Fruit fly (Drosophila melanogaster) whole organism, embryonic: ENCODE results near the gene Dsp1.

ENCODE experiments used
- Abd-B ChIP-seq: fragments of 200-800 bp; sonication (Bioruptor generic); optimal IDR thresholded peaks from 2 replicates; lab custom pipeline; 2018; ENCODE audit warnings: missing biosample characterization, mild to moderate bottlenecking, missing genetic modification characterization, moderate library complexity
- Antp ChIP-seq: fragments of 200-800 bp; sonication (Bioruptor generic); optimal IDR thresholded peaks from 3 replicates; lab custom pipeline; 2016; ENCODE audit warnings: missing biosample characterization, missing genetic modification characterization
- Bteb2 ChIP-seq: fragments of 200-800 bp; sonication (Bioruptor generic); optimal IDR thresholded peaks from 2 replicates; lab custom pipeline; 2016; ENCODE audit warnings: missing biosample characterization, missing genetic modification characterization
- CG10274 ChIP-seq: fragments of 200-800 bp; sonication (Bioruptor generic); optimal IDR thresholded peaks from 3 replicates; lab custom pipeline; 2017; ENCODE audit warnings: missing biosample characterization, mild to moderate bottlenecking, missing genetic modification characterization
- CG11456 ChIP-seq: fragments of 200-800 bp; sonication (Bioruptor generic); IDR thresholded peaks from 3 replicates; pipeline ENCODE4 v1.3.6; 2022; ENCODE audit warnings: missing biosample characterization, missing genetic modification characterization
- CG11696 ChIP-seq: fragments of 200-800 bp; sonication (Bioruptor generic); IDR thresholded peaks from 2 replicates; pipeline ENCODE4 v1.3.6; 2022; ENCODE audit warnings: missing biosample characterization, missing genetic modification characterization
- CG12071 ChIP-seq: fragments of 200-800 bp; sonication (Bioruptor generic); optimal IDR thresholded peaks from 3 replicates; lab custom pipeline; 2018; ENCODE audit warnings: missing biosample characterization, mild to moderate bottlenecking, missing genetic modification characterization
- CG12104 ChIP-seq: fragments of 200-800 bp; sonication (Bioruptor generic); optimal IDR thresholded peaks from 3 replicates; lab custom pipeline; 2016; ENCODE audit warnings: missing biosample characterization, missing genetic modification characterization
- CG15011 ChIP-seq: fragments of 200-800 bp; sonication (Bioruptor generic); optimal IDR thresholded peaks from 3 replicates; lab custom pipeline; 2018; ENCODE audit warnings: missing biosample characterization, mild to moderate bottlenecking, missing genetic modification characterization
- CG1647 ChIP-seq: fragments of 200-800 bp; sonication (Bioruptor generic); optimal IDR thresholded peaks from 3 replicates; lab custom pipeline; 2016; ENCODE audit warnings: missing biosample characterization, missing genetic modification characterization
- CG18262 ChIP-seq: fragments of 200-800 bp; optimal IDR thresholded peaks from 3 replicates; lab custom pipeline; 2019; ENCODE audit warnings: missing biosample characterization, mild to moderate bottlenecking, missing genetic modification characterization, moderate library complexity
- CG2116 ChIP-seq: fragments of 200-800 bp; sonication (Bioruptor generic); optimal IDR thresholded peaks from 3 replicates; lab custom pipeline; 2018; ENCODE audit warnings: missing biosample characterization, mild to moderate bottlenecking, missing genetic modification characterization
- CG2199 ChIP-seq: fragments of 200-800 bp; sonication (Bioruptor generic); IDR thresholded peaks from 3 replicates; pipeline ENCODE4 v1.3.6; 2022; ENCODE audit warnings: missing biosample characterization, missing genetic modification characterization
- CG2875 ChIP-seq: fragments of 200-800 bp; sonication (Bioruptor generic); optimal IDR thresholded peaks from 2 replicates; lab custom pipeline; 2017; ENCODE audit warnings: missing biosample characterization, mild to moderate bottlenecking, missing genetic modification characterization, missing genetic modification reagents
- CG31224 ChIP-seq: fragments of 200-800 bp; sonication (Bioruptor generic); IDR thresholded peaks from 2 replicates; pipeline ENCODE4 v1.3.6; 2022; ENCODE audit warnings: missing biosample characterization, missing genetic modification characterization
- CG3407 ChIP-seq: fragments of 200-800 bp; sonication (Bioruptor generic); optimal IDR thresholded peaks from 2 replicates; lab custom pipeline; 2018; ENCODE audit warnings: missing biosample characterization, mild to moderate bottlenecking, missing genetic modification characterization
- CG3838 ChIP-seq: fragments of 200-800 bp; sonication (Bioruptor generic); optimal IDR thresholded peaks from 3 replicates; lab custom pipeline; 2016; ENCODE audit warnings: missing biosample characterization, missing genetic modification characterization
- CG3995 ChIP-seq: fragments of 200-800 bp; sonication (Bioruptor generic); optimal IDR thresholded peaks from 3 replicates; lab custom pipeline; 2016; ENCODE audit warnings: missing biosample characterization, missing genetic modification characterization
- CG4424 ChIP-seq: fragments of 200-800 bp; sonication (Bioruptor generic); optimal IDR thresholded peaks from 3 replicates; lab custom pipeline; 2016; ENCODE audit warnings: missing biosample characterization, missing genetic modification characterization
- CG5245 ChIP-seq: fragments of 200-800 bp; sonication (Bioruptor generic); optimal IDR thresholded peaks from 3 replicates; lab custom pipeline; 2016; ENCODE audit warnings: missing biosample characterization, missing genetic modification characterization
- CoRest ChIP-seq: fragments of 200-800 bp; sonication (Bioruptor generic); optimal IDR thresholded peaks from 3 replicates; lab custom pipeline; 2018; ENCODE audit warnings: missing biosample characterization, mild to moderate bottlenecking, missing genetic modification characterization, moderate library complexity
- Dfd ChIP-seq, 2 experiments: fragments of >200 bp; optimal IDR thresholded peaks; 2 replicates each; lab custom pipeline; 2017; ENCODE audit warnings: missing biosample characterization in 2 of 2, missing genetic modification characterization in 2 of 2
- GATAe ChIP-seq: fragments of 200-800 bp; sonication (Bioruptor generic); conservative IDR thresholded peaks from 2 replicates; pipeline ENCODE4 v1.3.6; 2022; ENCODE audit warnings: missing biosample characterization, missing genetic modification characterization
- Hr39 ChIP-seq: fragments of >200 bp; optimal IDR thresholded peaks from 2 replicates; lab custom pipeline; 2017
- Hr51 ChIP-seq, 2 experiments: fragments of 200-800 bp; sonication (Bioruptor generic); optimal IDR thresholded peaks; 2 replicates in 1 of 2; 3 replicates in 1 of 2; lab custom pipeline; 2016 to 2018; ENCODE audit warnings: missing biosample characterization in 2 of 2, missing genetic modification characterization in 2 of 2, mild to moderate bottlenecking in 1 of 2, moderate library complexity in 1 of 2
- Hsf ChIP-seq: fragments of 200-800 bp; sonication (Bioruptor generic); optimal IDR thresholded peaks from 3 replicates; lab custom pipeline; 2016; ENCODE audit warnings: missing biosample characterization, missing genetic modification characterization
- Med ChIP-seq: fragments of 200-800 bp; sonication (Bioruptor generic); peaks from one replicate; lab custom pipeline; 2016; ENCODE audit warnings: missing biosample characterization, missing genetic modification characterization, mild to moderate bottlenecking, inconsistent platforms, moderate library complexity
- NFAT ChIP-seq: fragments of 200-800 bp; sonication (Bioruptor generic); IDR thresholded peaks from 2 replicates; pipeline ENCODE4 v1.3.6; 2022; ENCODE audit warnings: missing biosample characterization, missing genetic modification characterization
- Nf-YC ChIP-seq: fragments of 200-800 bp; optimal IDR thresholded peaks from 3 replicates; lab custom pipeline; 2019; ENCODE audit warnings: missing biosample characterization, mild to moderate bottlenecking, missing genetic modification characterization, moderate library complexity
- Oaz ChIP-seq: fragments of 200-800 bp; sonication (Bioruptor generic); IDR thresholded peaks from 2 replicates; pipeline ENCODE4 v1.3.6; 2022; ENCODE audit warnings: missing biosample characterization, missing genetic modification characterization
- Pdp1 ChIP-seq, 2 experiments: fragments of 200-800 bp; sonication (Bioruptor generic); optimal IDR thresholded peaks; 3 replicates each; lab custom pipeline; 2016; ENCODE audit warnings: missing biosample characterization in 2 of 2, missing genetic modification characterization in 2 of 2, mild to moderate bottlenecking in 1 of 2, moderate library complexity in 1 of 2
- ac ChIP-seq: fragments of 200-800 bp; sonication (Bioruptor generic); optimal IDR thresholded peaks from 3 replicates; lab custom pipeline; 2017; ENCODE audit warnings: missing biosample characterization, mild to moderate bottlenecking, missing genetic modification characterization
- aop ChIP-seq: fragments of 200-800 bp; sonication (Bioruptor generic); IDR thresholded peaks from 2 replicates; pipeline ENCODE4 v1.3.6; 2022; ENCODE audit warnings: missing biosample characterization, missing genetic modification characterization
- bab2 ChIP-seq: fragments of 200-800 bp; sonication (Bioruptor generic); optimal IDR thresholded peaks from 2 replicates; lab custom pipeline; 2016; ENCODE audit warnings: missing biosample characterization, missing genetic modification characterization
- disco-r ChIP-seq: fragments of 200-800 bp; sonication (Bioruptor generic); optimal IDR thresholded peaks from 2 replicates; lab custom pipeline; 2016; ENCODE audit warnings: missing biosample characterization, missing genetic modification characterization
- dpn ChIP-seq, 2 experiments: fragments of 200-800 bp; sonication (Bioruptor generic); optimal IDR thresholded peaks; 3 replicates each; lab custom pipeline; 2016; ENCODE audit warnings: missing biosample characterization in 2 of 2, missing genetic modification characterization in 2 of 2
- her ChIP-seq: fragments of 200-800 bp; sonication (Bioruptor generic); optimal IDR thresholded peaks from 2 replicates; lab custom pipeline; 2016; ENCODE audit warnings: missing biosample characterization, missing genetic modification characterization
- repo ChIP-seq: fragments of 200-800 bp; sonication (Bioruptor generic); optimal IDR thresholded peaks from 2 replicates; lab custom pipeline; 2016; ENCODE audit warnings: missing biosample characterization, missing genetic modification characterization
- run ChIP-seq: fragments of 200-800 bp; sonication (Bioruptor generic); optimal IDR thresholded peaks from 3 replicates; lab custom pipeline; 2018; ENCODE audit warnings: missing biosample characterization, mild to moderate bottlenecking, missing genetic modification characterization
- sens ChIP-seq: fragments of 200-800 bp; sonication (Bioruptor generic); peaks from one replicate; lab custom pipeline; 2016; ENCODE audit warnings: missing biosample characterization, missing genetic modification characterization
- seq ChIP-seq: fragments of 200-800 bp; sonication (Bioruptor generic); IDR thresholded peaks from 2 replicates; pipeline ENCODE4 v1.3.6; 2022; ENCODE audit warnings: missing biosample characterization, missing genetic modification characterization
- sna ChIP-seq: fragments of 200-800 bp; sonication (Bioruptor generic); IDR thresholded peaks from 2 replicates; pipeline ENCODE4 v1.3.6; 2022; ENCODE audit warnings: missing biosample characterization, missing genetic modification characterization; ENCODE audit not compliant: partially characterized antibody
- sob ChIP-seq: fragments of 200-800 bp; sonication (Bioruptor generic); IDR thresholded peaks from 2 replicates; pipeline ENCODE4 v1.3.6; 2022; ENCODE audit warnings: missing biosample characterization, missing genetic modification characterization
- ssp ChIP-seq: fragments of 200-800 bp; sonication (Bioruptor generic); IDR thresholded peaks from 2 replicates; pipeline ENCODE4 v1.3.6; 2022; ENCODE audit warnings: missing biosample characterization, missing genetic modification characterization
- tap ChIP-seq: fragments of 200-800 bp; optimal IDR thresholded peaks from 3 replicates; lab custom pipeline; 2019; ENCODE audit warnings: missing biosample characterization, mild to moderate bottlenecking, missing genetic modification characterization, moderate library complexity
- tx ChIP-seq: fragments of 200-800 bp; sonication (Bioruptor generic); optimal IDR thresholded peaks from 2 replicates; lab custom pipeline; 2016; ENCODE audit warnings: missing biosample characterization, missing genetic modification characterization
- vnd ChIP-seq: fragments of 200-800 bp; sonication (Bioruptor generic); IDR thresholded peaks from 3 replicates; pipeline ENCODE4 v1.3.6; 2022; ENCODE audit warnings: missing biosample characterization, missing genetic modification characterization; ENCODE audit not compliant: partially characterized antibody
- wdn ChIP-seq: fragments of 200-800 bp; sonication (Bioruptor generic); IDR thresholded peaks from 2 replicates; pipeline ENCODE4 v1.3.6; 2022; ENCODE audit warnings: missing biosample characterization, missing genetic modification characterization
- yki ChIP-seq: fragments of >200 bp; optimal IDR thresholded peaks from 3 replicates; lab custom pipeline; 2018
- zen ChIP-seq: fragments of 200-800 bp; sonication (Bioruptor generic); optimal IDR thresholded peaks from 3 replicates; lab custom pipeline; 2018; ENCODE audit warnings: missing biosample characterization, mild to moderate bottlenecking, missing genetic modification characterization, moderate library complexity

Dsp1 gene

DNA sequence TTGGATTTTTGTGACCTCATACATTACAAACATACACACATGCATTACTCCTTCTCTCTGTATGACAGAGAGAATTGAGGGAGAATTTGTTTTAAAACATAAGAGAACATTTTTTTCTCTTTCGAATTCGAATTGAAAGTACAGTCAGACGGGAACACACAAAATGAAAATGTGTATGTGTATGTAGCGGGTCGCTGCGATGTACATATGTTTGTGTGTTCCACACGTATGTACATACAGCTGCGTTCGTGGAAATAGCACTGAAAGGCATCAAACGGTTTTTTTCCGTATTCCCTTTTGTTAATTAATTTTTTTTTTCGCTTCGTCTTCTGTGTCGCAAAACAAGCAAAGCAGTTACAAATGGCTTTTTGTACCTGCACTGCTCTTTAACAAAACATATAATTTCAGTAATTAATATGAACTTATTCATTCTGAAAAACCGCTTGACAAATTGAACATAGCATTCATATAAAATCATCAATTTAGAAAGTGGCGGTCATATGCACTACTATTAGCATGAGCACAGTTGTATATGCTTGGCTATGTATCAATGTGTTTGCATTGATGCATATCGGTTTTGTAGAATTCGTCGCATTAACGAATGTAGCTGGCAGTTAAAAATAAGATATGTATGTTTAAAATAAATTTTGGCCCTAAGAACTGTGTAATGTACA, 660 bp upstream of the Dsp1 start (continued):
- peak; percentile 78 for TF ChIP-seq NFAT (GFP tag; lab: Robert Waterston, UW)
- peak; percentile 93 for TF ChIP-seq seq (GFP tag; lab: Robert Waterston, UW)
- peak; percentile 93 for TF ChIP-seq disco-r (GFP tag; lab: Kevin White, UChicago)
- TF ChIP-seq run (tag; lab: Kevin White, UChicago) = peak; percentile 95
- peak; percentile 94 for TF ChIP-seq CG12104
- TF ChIP-seq Oaz (GFP tag; lab: Robert Waterston, UW) = peak; percentile 83
- TF ChIP-seq CG15011 (GFP tag; lab: Kevin White, UChicago) = peak; percentile 95
- peak; percentile 99 for TF ChIP-seq Med (GFP tag; lab: Kevin White, UChicago)
- TF ChIP-seq CG1647 = peak; percentile 92
- peak; percentile 88 for TF ChIP-seq CG31224 (GFP tag; lab: Robert Waterston, UW)
- peak; percentile 95 for TF ChIP-seq bab2 (GFP tag; lab: Kevin White, UChicago)
- peak; percentile 89 for TF ChIP-seq sob (GFP tag; lab: Robert Waterston, UW)
- no peak for TF ChIP-seq Hr39 (lab: Kevin White, UChicago)
- TF ChIP-seq CG11456 (GFP tag; lab: Robert Waterston, UW) = peak; percentile 87
- TF ChIP-seq sens (GFP tag; lab: Kevin White, UChicago) = peak; percentile 99
- peak; percentile 89 for TF ChIP-seq CG10274 (GFP tag; lab: Kevin White, UChicago)
- TF ChIP-seq GATAe (GFP tag; lab: Robert Waterston, UW) = peak; percentile 60
- peak; percentile 83 for TF ChIP-seq CG5245
- TF ChIP-seq ac (GFP tag; lab: Kevin White, UChicago) = peak; percentile 88
- peak; percentile 88 for TF ChIP-seq wdn
- TF ChIP-seq CG3407 = peak; percentile 93
- TF ChIP-seq CG3995 (GFP tag; lab: Kevin White, UChicago) = peak; percentile 69
- TF ChIP-seq dpn (GFP tag; optimal IDR thresholded peaks at IDR 0.05; lab: Kevin White, UChicago) = peak; percentile 95 to 96
- TF ChIP-seq ssp (GFP tag; lab: Robert Waterston, UW) = peak; percentile 80
- peak; percentile 99 for TF ChIP-seq CoRest (tag; lab: Kevin White, UChicago)
- TF ChIP-seq Dfd (GFP tag; optimal IDR thresholded peaks at IDR 0.05; lab: Kevin White, UChicago) = no peak
- no peak for TF ChIP-seq vnd (GFP tag; lab: Robert Waterston, UW)
- TF ChIP-seq Bteb2 (GFP tag; lab: Kevin White, UChicago) = peak; percentile 90
- peak; percentile 94 for TF ChIP-seq tap (tag; lab: Kevin White, UChicago)
- peak; percentile 98 for TF ChIP-seq CG18262 (tag; lab: Kevin White, UChicago)
- peak; percentile 92 for TF ChIP-seq CG12071 (GFP tag; lab: Kevin White, UChicago)
- TF ChIP-seq repo (GFP tag; lab: Kevin White, UChicago) = peak; percentile 93
- peak; percentile 98 for TF ChIP-seq CG11696
- peak; percentile 77 for TF ChIP-seq CG2116
- TF ChIP-seq Hr51 (GFP tag; optimal IDR thresholded peaks at IDR 0.05; lab: Kevin White, UChicago) = peak; percentile 95 to 97
- peak; percentile 94 for TF ChIP-seq Antp (GFP tag; lab: Kevin White, UChicago)
- peak; percentile 93 for TF ChIP-seq CG4424 (GFP tag; lab: Kevin White, UChicago)
- TF ChIP-seq CG3838 (GFP tag; lab: Kevin White, UChicago) = peak; percentile 90
- TF ChIP-seq aop (GFP tag; lab: Robert Waterston, UW) = peak; percentile 43; the same call in 1 of the 2 replicates
- TF ChIP-seq CG2199 (GFP tag; lab: Robert Waterston, UW) = peak; percentile 95; the same call in 2 of the 3 replicates
- TF ChIP-seq sna (GFP tag; lab: Robert Waterston, UW) = no peak
- TF ChIP-seq tx = peak; percentile 96
- peak; percentile 88 to 96 for TF ChIP-seq Pdp1 (GFP tag; optimal IDR thresholded peaks at IDR 0.05; lab: Kevin White, UChicago)
- peak; percentile 91 for TF ChIP-seq her (GFP tag; lab: Kevin White, UChicago)
- peak; percentile 89 for TF ChIP-seq Nf-YC
- TF ChIP-seq yki (lab: Kevin White, UChicago) = peak; percentile 3
- TF ChIP-seq Hsf = peak; percentile 96
- TF ChIP-seq zen = peak; percentile 94
- peak; percentile 93 for TF ChIP-seq Abd-B
- TF ChIP-seq CG2875 (GFP tag; lab: Kevin White, UChicago) = peak; percentile 90
